Fruit fly (Drosophila melanogaster) whole organism, embryonic: ENCODE data around the gene slp1.
A peak's percentile ranks its signal among the peaks of the same experiment; 100 is the strongest.

Experiments used
- C15 ChIP-seq: fragments of 200-800 bp; sonication (Bioruptor generic); IDR thresholded peaks from 3 replicates; pipeline ENCODE4 v1.3.6; 2022; ENCODE audit warnings: missing biosample characterization, missing genetic modification characterization
- CG10267 ChIP-seq: fragments of 200-800 bp; sonication (Bioruptor generic); optimal IDR thresholded peaks from 2 replicates; lab custom pipeline; 2018; ENCODE audit warnings: missing biosample characterization, mild to moderate bottlenecking, missing genetic modification characterization, moderate library complexity
- CG10979 ChIP-seq: fragments of 200-800 bp; sonication (Bioruptor generic); optimal IDR thresholded peaks from 2 replicates; lab custom pipeline; 2018; ENCODE audit warnings: missing biosample characterization, mild to moderate bottlenecking, missing genetic modification characterization, moderate library complexity
- CG11085 ChIP-seq: fragments of 200-800 bp; sonication (Bioruptor generic); IDR thresholded peaks from 2 replicates; pipeline ENCODE4 v1.3.6; 2022; ENCODE audit warnings: missing biosample characterization, missing genetic modification characterization
- CG1832 ChIP-seq: fragments of 200-800 bp; sonication (Bioruptor generic); optimal IDR thresholded peaks from 2 replicates; lab custom pipeline; 2017; ENCODE audit warnings: missing biosample characterization, mild to moderate bottlenecking, missing genetic modification characterization, inconsistent platforms
- CG2199 ChIP-seq: fragments of 200-800 bp; sonication (Bioruptor generic); IDR thresholded peaks from 3 replicates; pipeline ENCODE4 v1.3.6; 2022; ENCODE audit warnings: missing biosample characterization, missing genetic modification characterization
- CG32772 ChIP-seq: fragments of 200-800 bp; sonication (Bioruptor generic); IDR thresholded peaks from 2 replicates; pipeline ENCODE4 v1.3.6; 2022; ENCODE audit warnings: missing biosample characterization, missing genetic modification characterization
- CG3281 ChIP-seq: fragments of 200-800 bp; sonication (Bioruptor generic); optimal IDR thresholded peaks from 3 replicates; lab custom pipeline; 2017; ENCODE audit warnings: missing biosample characterization, mild to moderate bottlenecking, missing genetic modification characterization
- CG4328 ChIP-seq: fragments of 200-800 bp; sonication (Bioruptor generic); optimal IDR thresholded peaks from 3 replicates; lab custom pipeline; 2017; ENCODE audit warnings: missing biosample characterization, missing genetic modification reagents, missing genetic modification characterization
- CG4854 ChIP-seq: fragments of 200-800 bp; sonication (Bioruptor generic); optimal IDR thresholded peaks from 2 replicates; lab custom pipeline; 2016; ENCODE audit warnings: missing biosample characterization, missing genetic modification characterization, inconsistent platforms
- CG5245 ChIP-seq: fragments of 200-800 bp; sonication (Bioruptor generic); optimal IDR thresholded peaks from 3 replicates; lab custom pipeline; 2016; ENCODE audit warnings: missing biosample characterization, missing genetic modification characterization
- CG5953 ChIP-seq: fragments of 200-800 bp; sonication (Bioruptor generic); IDR thresholded peaks from 2 replicates; pipeline ENCODE4 v1.3.6; 2022; ENCODE audit warnings: missing biosample characterization, missing genetic modification characterization
- CG6272 ChIP-seq: fragments of 200-800 bp; sonication (Bioruptor generic); IDR thresholded peaks from 2 replicates; pipeline ENCODE4 v1.3.6; 2022; ENCODE audit warnings: missing biosample characterization, missing genetic modification characterization
- CG6813 ChIP-seq: fragments of 200-800 bp; sonication (Bioruptor generic); optimal IDR thresholded peaks from 2 replicates; lab custom pipeline; 2017; ENCODE audit warnings: missing biosample characterization, missing genetic modification characterization, mild to moderate bottlenecking, moderate library complexity, missing genetic modification reagents
- CG7271 ChIP-seq: fragments of 200-800 bp; sonication (Bioruptor generic); optimal IDR thresholded peaks from 2 replicates; lab custom pipeline; 2018; ENCODE audit warnings: missing biosample characterization, mild to moderate bottlenecking, missing genetic modification characterization, moderate library complexity
- CG7987 ChIP-seq: fragments of 200-800 bp; sonication (Bioruptor generic); optimal IDR thresholded peaks from 2 replicates; lab custom pipeline; 2018; ENCODE audit warnings: missing biosample characterization, mild to moderate bottlenecking, missing genetic modification characterization, moderate library complexity
- CG8765 ChIP-seq: fragments of 200-800 bp; sonication (Bioruptor generic); IDR thresholded peaks from 2 replicates; pipeline ENCODE4 v1.3.6; 2022; ENCODE audit warnings: missing biosample characterization, missing genetic modification characterization
- D ChIP-seq, 2 experiments: fragments of 200-800 bp in 1 of 2; fragments of >200 bp in 1 of 2; sonication (Bioruptor generic) in 1 of 2; optimal IDR thresholded peaks; 2 replicates in 1 of 2; 3 replicates in 1 of 2; lab custom pipeline; 2017; ENCODE audit warnings: mild to moderate bottlenecking in 1 of 2, missing biosample characterization in 1 of 2, missing genetic modification characterization in 1 of 2, missing genetic modification reagents in 1 of 2
- D19A ChIP-seq: fragments of 200-800 bp; optimal IDR thresholded peaks from 3 replicates; lab custom pipeline; 2019; ENCODE audit warnings: missing biosample characterization, mild to moderate bottlenecking, missing genetic modification characterization, moderate library complexity
- Fer1 ChIP-seq: fragments of 200-800 bp; sonication (Bioruptor generic); optimal IDR thresholded peaks from 2 replicates; lab custom pipeline; 2017; ENCODE audit warnings: missing biosample characterization, mild to moderate bottlenecking, missing genetic modification characterization
- Fer3 ChIP-seq: fragments of 200-800 bp; sonication (Bioruptor generic); optimal IDR thresholded peaks from 2 replicates; lab custom pipeline; 2018; ENCODE audit warnings: missing biosample characterization, mild to moderate bottlenecking, missing genetic modification characterization, moderate library complexity
- Nf-YB ChIP-seq: fragments of 200-800 bp; sonication (Bioruptor generic); optimal IDR thresholded peaks from 3 replicates; lab custom pipeline; 2019; ENCODE audit warnings: missing biosample characterization, mild to moderate bottlenecking, missing genetic modification characterization, moderate library complexity
- Oli ChIP-seq: fragments of 200-800 bp; sonication (Bioruptor generic); optimal IDR thresholded peaks from 2 replicates; lab custom pipeline; 2018; ENCODE audit warnings: missing biosample characterization, mild to moderate bottlenecking, missing genetic modification characterization, moderate library complexity
- Vsx1 ChIP-seq: fragments of 200-800 bp; sonication (Bioruptor generic); optimal IDR thresholded peaks from 2 replicates; lab custom pipeline; 2017; ENCODE audit warnings: missing biosample characterization, mild to moderate bottlenecking, missing genetic modification characterization, missing genetic modification reagents
- caup ChIP-seq: fragments of 200-800 bp; sonication (Bioruptor generic); optimal IDR thresholded peaks from 3 replicates; lab custom pipeline; 2017; ENCODE audit warnings: missing biosample characterization, mild to moderate bottlenecking, missing genetic modification characterization, moderate library complexity; ENCODE audit not compliant: severe bottlenecking
- eyg ChIP-seq: fragments of 200-800 bp; sonication (Bioruptor generic); optimal IDR thresholded peaks from 3 replicates; lab custom pipeline; 2016; ENCODE audit warnings: missing biosample characterization, missing genetic modification characterization
- gce ChIP-seq: fragments of 200-800 bp; sonication (Bioruptor generic); IDR thresholded peaks from 3 replicates; pipeline ENCODE4 v1.3.6; 2022; ENCODE audit warnings: missing biosample characterization, missing genetic modification characterization
- gsb-n ChIP-seq: fragments of 200-800 bp; sonication (Bioruptor generic); optimal IDR thresholded peaks from 3 replicates; lab custom pipeline; 2018; ENCODE audit warnings: missing biosample characterization, mild to moderate bottlenecking, missing genetic modification characterization
- hbn ChIP-seq: fragments of 200-800 bp; sonication (Bioruptor generic); IDR thresholded peaks from 2 replicates; pipeline ENCODE4 v1.3.6; 2022; ENCODE audit warnings: missing biosample characterization, missing genetic modification characterization; ENCODE audit not compliant: partially characterized antibody
- kay ChIP-seq: fragments of 200-800 bp; sonication (Bioruptor generic); optimal IDR thresholded peaks from 2 replicates; lab custom pipeline; 2016; ENCODE audit warnings: missing biosample characterization, missing genetic modification characterization
- lola ChIP-seq, 3 experiments: fragments of >200 bp in 2 of 3; fragments of 200-800 bp in 1 of 3; sonication (Bioruptor generic) in 1 of 3; optimal IDR thresholded peaks; 2 replicates each; lab custom pipeline; 2017 to 2019; ENCODE audit warnings: missing biosample characterization in 3 of 3, missing genetic modification characterization in 3 of 3, mild to moderate bottlenecking in 1 of 3, moderate library complexity in 1 of 3
- rib ChIP-seq: fragments of 200-800 bp; sonication (Bioruptor generic); IDR thresholded peaks from 2 replicates; pipeline ENCODE4 v1.3.6; 2022; ENCODE audit warnings: missing biosample characterization, missing genetic modification characterization
- seq ChIP-seq: fragments of 200-800 bp; sonication (Bioruptor generic); IDR thresholded peaks from 2 replicates; pipeline ENCODE4 v1.3.6; 2022; ENCODE audit warnings: missing biosample characterization, missing genetic modification characterization
- tup ChIP-seq: fragments of 200-800 bp; sonication (Bioruptor generic); optimal IDR thresholded peaks from 2 replicates; lab custom pipeline; 2016; ENCODE audit warnings: missing biosample characterization, mild to moderate bottlenecking, missing genetic modification characterization, moderate library complexity
- unpg ChIP-seq: fragments of 200-800 bp; sonication (Bioruptor generic); optimal IDR thresholded peaks from 3 replicates; lab custom pipeline; 2018; ENCODE audit warnings: missing biosample characterization, mild to moderate bottlenecking, missing genetic modification characterization, moderate library complexity
- zen ChIP-seq: fragments of 200-800 bp; sonication (Bioruptor generic); optimal IDR thresholded peaks from 3 replicates; lab custom pipeline; 2018; ENCODE audit warnings: missing biosample characterization, mild to moderate bottlenecking, missing genetic modification characterization, moderate library complexity
- zen2 ChIP-seq: fragments of 200-800 bp; sonication (Bioruptor generic); IDR thresholded peaks from 3 replicates; pipeline ENCODE4 v1.3.6; 2022; ENCODE audit warnings: missing biosample characterization, missing genetic modification characterization; ENCODE audit not compliant: partially characterized antibody

Gene slp1

DNA sequence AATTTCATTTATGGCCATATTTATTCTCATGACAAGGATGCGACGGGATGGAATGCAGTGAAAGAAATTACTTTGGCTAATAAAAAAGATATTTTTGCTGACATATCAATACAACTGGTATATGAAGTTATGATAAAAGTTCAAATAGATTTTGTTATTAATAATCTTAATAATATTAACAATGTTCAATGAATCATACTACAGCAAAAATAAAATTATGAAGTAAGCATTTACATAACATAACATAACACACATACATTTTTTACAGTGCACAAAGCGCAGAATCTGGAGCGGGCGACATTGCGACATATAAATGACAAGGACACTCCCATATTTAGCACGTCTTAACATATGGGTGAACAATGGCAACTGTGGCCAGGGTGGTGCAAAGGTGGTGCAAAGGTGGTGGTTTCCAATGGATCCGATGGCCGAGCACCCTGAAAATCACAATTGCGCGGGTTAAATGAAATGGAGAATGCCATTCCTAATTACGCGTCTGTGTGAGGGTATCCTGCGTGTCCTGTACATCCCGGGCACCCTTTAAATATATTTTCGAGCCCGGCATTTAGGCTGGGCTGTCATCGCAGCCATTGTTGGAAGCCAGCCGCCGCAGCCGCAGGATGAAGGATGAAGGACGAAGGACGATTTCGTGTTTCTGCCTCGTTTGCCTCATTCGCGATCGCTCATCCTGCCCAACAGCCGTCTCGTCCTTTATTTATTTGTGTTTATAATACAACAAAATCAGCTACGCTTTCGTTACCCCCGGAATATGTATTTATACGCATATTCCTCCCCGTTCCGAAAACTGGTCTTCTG is 19.6 kb downstream of the slp1 start (continued):
- TF ChIP-seq D (optimal IDR thresholded peaks at IDR 0.05; lab: Kevin White, UChicago) (peak; percentile 28), D (GFP tag; optimal IDR thresholded peaks at IDR 0.05; lab: Kevin White, UChicago) (peak; percentile 4), CG5245 (GFP tag; lab: Kevin White, UChicago) (no peak), CG7271 (tag; lab: Kevin White, UChicago) (no peak), D19A (tag; lab: Kevin White, UChicago) (peak; percentile 19), hbn (no peak), CG2199 (GFP tag; lab: Robert Waterston, UW) (no peak), Fer1 (GFP tag; lab: Kevin White, UChicago) (no peak), seq (GFP tag; lab: Robert Waterston, UW) (0 out of 2 replicates have a peak, but pooled peaks have one; percentile 9), CG4854 (GFP tag; lab: Kevin White, UChicago) (no peak), gsb-n (tag; lab: Kevin White, UChicago) (peak; percentile 83), zen (tag; lab: Kevin White, UChicago) (no peak), kay (GFP tag; lab: Kevin White, UChicago) (no peak), Nf-YB (GFP tag; lab: Kevin White, UChicago) (peak; percentile 49), CG10979 (tag; lab: Kevin White, UChicago) (peak; percentile 52), CG3281 (GFP tag; lab: Kevin White, UChicago) (no peak), rib (GFP tag; lab: Robert Waterston, UW) (no peak), CG8765 (GFP tag; lab: Robert Waterston, UW) (no peak), unpg (peak; percentile 24), tup (GFP tag; lab: Kevin White, UChicago) (no peak), zen2 (GFP tag; lab: Robert Waterston, UW) (no peak), CG6272 (0 out of 2 replicates have a peak, but pooled peaks have one; percentile 5), CG11085 (GFP tag; lab: Robert Waterston, UW) (no peak), CG5953 (GFP tag; lab: Robert Waterston, UW) (no peak), Fer3 (tag; lab: Kevin White, UChicago) (no peak), CG1832 (GFP tag; lab: Kevin White, UChicago) (no peak), CG7987 (GFP tag; lab: Kevin White, UChicago) (no peak), eyg (GFP tag; lab: Kevin White, UChicago) (no peak), CG10267 (tag; lab: Kevin White, UChicago) (peak; percentile 46), caup (GFP tag; lab: Kevin White, UChicago) (no peak), CG6813 (GFP tag; lab: Kevin White, UChicago) (no peak), CG32772 (GFP tag; lab: Robert Waterston, UW) (no peak), Vsx1 (GFP tag; lab: Kevin White, UChicago) (no peak), CG4328 (GFP tag; lab: Kevin White, UChicago) (no peak), lola (GFP tag; optimal IDR thresholded peaks at IDR 0.05; lab: Kevin White, UChicago) (peak in 1 of 3 experiments; percentile 58), C15 (GFP tag; lab: Robert Waterston, UW) (no peak), gce (GFP tag; lab: Robert Waterston, UW) (no peak), Oli (tag; lab: Kevin White, UChicago) (peak; percentile 27)
